Worm (Caenorhabditis elegans) whole organism, L4/young adult: ENCODE results near the gene C17A2.3.

Experiments used
- W03F9.2 ChIP-seq: fragments of 150-350 bp; optimal IDR thresholded peaks from 2 replicates; lab custom pipeline; 2014; ENCODE audit warnings: missing biosample characterization, missing genetic modification characterization
- dao-5 ChIP-seq: sonication (generic microtip); optimal IDR thresholded peaks from 2 replicates; lab custom pipeline; 2016; ENCODE audit warnings: missing genotype, missing genetic modification characterization, moderate library complexity, missing compliant biosample characterization
- him-1 ChIP-seq: sonication (generic microtip); optimal IDR thresholded peaks from 2 replicates; lab custom pipeline; 2016; ENCODE audit warnings: missing genotype, missing genetic modification reagents, missing genetic modification characterization, missing compliant biosample characterization

ce11 chrII:3862053-3862452 is 18.6 kb downstream of the C17A2.3 start:
- no peak for TF ChIP-seq W03F9.2 (tag; lab: Kevin White, UChicago)
- TF ChIP-seq him-1 (tag; lab: Kevin White, UChicago): no peak
- no peak for TF ChIP-seq dao-5 (tag; lab: Kevin White, UChicago)
